Worm (Caenorhabditis elegans) whole organism, L4/young adult: ENCODE measurements around the gene ZK867.2.

ENCODE experiments used
- W03F9.2 ChIP-seq: fragments of 150-350 bp; optimal IDR thresholded peaks from 2 replicates; lab custom pipeline; 2014; ENCODE audit warnings: missing biosample characterization, missing genetic modification characterization
- dao-5 ChIP-seq: sonication (generic microtip); optimal IDR thresholded peaks from 2 replicates; lab custom pipeline; 2016; ENCODE audit warnings: missing genotype, missing genetic modification characterization, moderate library complexity, missing compliant biosample characterization
- him-1 ChIP-seq: sonication (generic microtip); optimal IDR thresholded peaks from 2 replicates; lab custom pipeline; 2016; ENCODE audit warnings: missing genotype, missing genetic modification reagents, missing genetic modification characterization, missing compliant biosample characterization

Gene ZK867.2

DNA sequence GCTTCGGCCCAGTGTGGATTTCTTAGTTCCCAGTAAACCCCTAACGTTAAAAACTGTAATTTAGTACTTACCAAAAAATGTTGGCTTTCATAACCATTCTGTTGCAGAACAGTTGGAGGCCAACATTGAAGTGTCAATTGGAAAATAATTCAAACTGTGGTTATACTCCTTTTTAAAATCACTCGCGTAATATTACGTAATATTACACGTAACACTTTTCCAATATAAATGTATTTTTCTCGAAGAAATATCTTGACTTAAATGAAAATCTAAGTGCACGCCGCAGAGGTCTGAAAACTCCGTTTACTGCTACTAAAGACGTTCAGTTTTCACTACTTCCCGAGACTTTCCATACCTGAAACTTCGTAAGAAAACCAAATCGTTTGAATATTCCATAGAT, 2.3 kb upstream of the ZK867.2 start:
- TF ChIP-seq him-1 (tag; lab: Kevin White, UChicago) = no peak

DNA sequence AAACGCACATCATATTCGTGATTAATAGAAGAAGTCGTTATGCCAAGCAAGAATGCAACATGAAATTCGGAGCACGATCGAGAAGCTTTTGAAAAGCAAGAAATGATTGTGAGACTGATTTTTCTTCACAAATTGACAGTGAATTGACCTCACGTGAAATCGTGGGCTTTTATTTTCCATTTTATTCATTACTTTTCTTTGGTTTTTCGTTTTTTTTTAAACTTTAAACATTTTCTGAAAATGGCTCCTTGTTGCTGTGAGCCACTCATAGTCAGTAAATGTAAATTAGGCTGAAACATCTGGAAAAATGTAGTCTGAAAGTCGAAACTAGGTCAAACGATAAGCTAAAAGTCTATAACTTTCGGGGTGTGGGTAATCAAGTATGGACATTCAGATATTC, 1.3 kb upstream of the ZK867.2 start, which contains the start of gene C55B6.5:
Gene C55B6.5 (minus strand): TSS at position 101 of the 400 bp plus-strand sequence.
- TF ChIP-seq W03F9.2 (tag; lab: Kevin White, UChicago) = no peak
- TF ChIP-seq him-1 (tag; lab: Kevin White, UChicago) = no peak
- TF ChIP-seq dao-5 (tag; lab: Kevin White, UChicago) = no peak

DNA sequence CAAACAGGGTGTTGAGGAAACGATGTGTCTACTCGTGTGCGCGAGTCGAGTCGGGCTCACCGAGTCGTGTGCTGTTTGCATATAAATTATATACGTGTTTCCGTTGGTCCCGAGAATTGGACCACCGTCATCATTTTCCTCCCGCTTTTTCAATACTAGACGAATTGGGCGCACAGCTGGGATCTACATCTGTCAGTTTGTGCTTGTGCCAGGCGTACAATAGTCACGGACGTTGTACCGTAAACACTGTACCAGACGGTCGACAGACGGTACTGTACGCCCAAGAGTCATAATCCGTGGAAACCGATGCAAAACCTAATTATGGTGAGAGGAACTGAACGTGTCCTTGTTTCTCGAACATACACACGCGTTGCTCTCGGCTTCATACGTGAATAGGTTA, 2.6 kb downstream of the ZK867.2 start:
- no peak for TF ChIP-seq dao-5 (tag; lab: Kevin White, UChicago)
- no peak for TF ChIP-seq W03F9.2 (tag; lab: Kevin White, UChicago)

DNA sequence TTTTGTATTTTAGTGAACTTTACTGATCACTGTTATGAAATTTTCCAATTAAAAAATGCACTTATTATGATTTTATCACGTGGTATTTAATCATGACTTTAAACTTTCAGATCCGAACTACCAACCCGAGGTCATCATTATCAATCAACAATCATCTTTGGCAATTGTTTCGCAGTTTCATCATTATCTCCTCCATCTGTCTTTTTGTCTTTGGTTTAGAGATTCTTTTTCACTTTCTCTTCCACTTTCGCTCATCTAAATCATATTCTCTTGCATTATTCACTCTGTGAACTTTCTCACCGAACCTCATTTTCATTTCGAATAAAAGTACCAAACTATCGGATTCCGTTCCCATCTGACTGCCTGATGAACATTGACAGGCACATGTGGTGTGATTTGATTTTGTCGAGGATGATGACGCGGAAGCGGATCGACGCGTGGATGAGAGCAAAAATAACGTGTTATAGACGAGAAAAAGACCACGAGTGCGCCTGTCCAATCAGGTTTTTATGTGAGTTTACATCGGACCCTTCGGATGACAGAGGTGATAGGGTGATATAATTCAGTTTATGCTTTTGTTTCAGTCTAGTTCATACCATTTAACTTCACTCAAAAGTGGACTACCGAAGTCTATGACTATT, 4.1 kb downstream of the ZK867.2 start:
- TF ChIP-seq him-1 (tag; lab: Kevin White, UChicago) (no peak), W03F9.2 (tag; lab: Kevin White, UChicago) (no peak), dao-5 (tag; lab: Kevin White, UChicago) (no peak)

DNA sequence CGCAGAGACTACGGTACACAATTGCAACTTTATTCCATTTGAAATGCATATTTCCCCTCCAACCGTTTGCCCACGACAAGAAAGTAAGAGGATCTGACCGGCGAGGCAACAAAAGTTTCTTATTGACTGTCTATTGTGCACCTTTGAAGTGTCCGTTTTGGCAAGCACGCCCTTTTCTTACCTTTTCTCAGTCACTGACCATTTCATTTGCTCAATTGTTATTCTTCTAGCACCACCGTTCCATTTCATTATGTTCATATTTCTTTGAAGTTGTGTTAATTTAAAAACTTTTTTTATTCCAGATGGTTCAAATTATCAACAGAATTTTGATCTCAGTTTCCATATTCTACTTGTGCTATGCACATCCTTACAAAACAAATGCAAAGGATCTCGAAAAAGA, 4.9 kb downstream of the ZK867.2 start, which contains the start of gene spp-22:
Gene spp-22 (plus strand): TSS at position 301 of the 400 bp plus-strand sequence.
- no peak for TF ChIP-seq him-1 (tag; lab: Kevin White, UChicago)
- no peak for TF ChIP-seq dao-5 (tag; lab: Kevin White, UChicago)
- no peak for TF ChIP-seq W03F9.2 (tag; lab: Kevin White, UChicago)

DNA sequence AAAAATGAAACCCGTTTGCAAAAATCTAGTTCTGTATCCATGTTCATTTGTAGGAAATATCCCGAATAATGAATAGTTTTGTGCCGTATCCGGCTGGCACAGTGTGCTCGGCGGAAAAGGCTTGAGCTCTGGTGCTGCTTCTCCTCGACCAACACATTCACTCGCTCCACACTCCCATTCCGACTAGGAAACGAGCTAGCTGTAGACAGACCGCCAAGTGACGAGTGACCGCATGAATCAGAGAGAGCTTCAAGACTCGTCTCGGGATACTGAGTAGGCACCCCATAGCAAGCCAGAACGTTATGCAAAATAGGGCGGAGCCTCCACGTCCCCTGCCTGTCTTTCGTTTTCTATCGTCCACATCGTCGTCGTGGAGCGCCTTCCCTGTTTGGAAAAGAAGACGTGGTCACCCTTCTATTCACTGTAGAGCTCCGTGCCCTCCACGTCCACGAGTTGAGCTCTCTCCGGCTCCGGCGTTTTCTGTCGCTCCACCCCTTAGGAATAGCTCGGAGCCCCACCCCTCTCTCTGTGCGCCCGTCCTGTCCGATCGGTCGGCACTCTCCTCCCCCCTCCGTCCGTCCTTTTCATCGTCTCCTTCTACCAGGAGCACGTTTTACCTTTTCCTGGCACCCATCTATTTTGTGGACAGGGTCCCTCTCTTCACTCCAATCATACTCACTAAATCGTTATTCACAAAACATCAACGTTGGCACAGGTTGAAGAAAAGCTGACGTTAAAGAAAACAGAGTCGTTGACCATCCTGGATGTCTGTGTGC, 11.4 kb downstream of the ZK867.2 start, which contains the start of gene syd-9:
Gene syd-9 (plus strand): TSS at position 394 of the 776 bp plus-strand sequence.
- TF ChIP-seq dao-5 (tag; lab: Kevin White, UChicago) = no peak
- no peak for TF ChIP-seq him-1 (tag; lab: Kevin White, UChicago)
- TF ChIP-seq W03F9.2 (tag; lab: Kevin White, UChicago) = no peak

DNA sequence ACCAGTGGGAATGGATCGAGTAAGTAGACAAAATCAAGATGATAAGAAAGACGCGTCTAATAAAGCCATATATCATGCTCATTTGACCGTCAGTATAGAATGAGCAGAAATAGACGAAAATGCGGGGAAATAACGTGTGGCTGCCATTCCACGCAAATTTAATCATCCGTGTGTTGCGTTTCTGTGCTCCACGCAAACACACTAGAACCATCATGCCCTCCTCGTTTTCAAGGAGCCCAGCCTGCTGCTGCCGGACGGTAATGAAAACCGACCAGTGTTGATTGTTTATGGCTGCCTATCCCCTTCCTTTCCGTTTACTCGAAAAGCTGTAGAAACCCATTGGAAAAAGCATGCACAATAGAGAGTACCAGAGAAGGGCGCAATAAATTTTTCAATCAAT, 13.7 kb downstream of the ZK867.2 start:
- TF ChIP-seq W03F9.2 (tag; lab: Kevin White, UChicago) (no peak), him-1 (tag; lab: Kevin White, UChicago) (no peak), dao-5 (tag; lab: Kevin White, UChicago) (no peak)

DNA sequence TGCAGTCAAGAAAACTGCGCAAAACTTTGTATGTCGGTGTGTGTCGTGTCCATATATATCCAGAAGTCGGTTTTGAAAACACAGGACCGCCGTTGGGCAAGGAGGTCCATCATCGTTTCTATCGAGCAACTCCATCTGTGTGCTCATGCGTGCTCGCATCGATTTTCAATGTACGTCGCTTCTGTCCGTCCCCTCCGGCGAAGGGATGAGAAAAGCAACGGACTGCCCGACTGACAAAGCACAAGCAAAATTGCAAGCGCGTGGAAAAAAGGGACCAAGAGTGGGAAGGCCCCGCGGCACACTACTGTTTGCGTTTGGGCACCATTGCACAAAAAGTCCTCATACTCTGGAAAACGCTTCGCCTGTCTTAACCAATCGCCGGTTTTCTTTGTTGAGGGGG, 15.9 kb downstream of the ZK867.2 start:
- TF ChIP-seq W03F9.2 (tag; lab: Kevin White, UChicago) (no peak), him-1 (tag; lab: Kevin White, UChicago) (peak; percentile 49), dao-5 (tag; lab: Kevin White, UChicago) (no peak)

DNA sequence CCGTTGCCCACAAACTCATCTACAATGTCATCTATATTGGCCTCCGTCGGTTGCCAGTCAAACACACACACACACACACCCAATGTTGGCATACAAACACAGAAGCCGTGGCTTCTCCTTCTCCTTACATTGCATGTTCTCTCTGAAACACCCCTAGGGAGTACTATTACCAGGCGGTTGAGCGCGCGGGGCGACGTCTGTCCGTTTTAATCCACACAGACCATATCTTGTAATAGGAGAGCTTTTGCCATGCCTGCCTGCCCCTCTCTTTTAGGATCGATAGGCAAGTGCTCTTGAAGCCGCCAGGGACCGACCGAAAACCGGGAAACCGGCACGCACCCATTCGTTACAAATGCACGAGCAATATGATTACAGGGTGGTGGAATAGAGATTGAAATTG, 18.0 kb downstream of the ZK867.2 start:
- TF ChIP-seq dao-5 (tag; lab: Kevin White, UChicago) (no peak), him-1 (tag; lab: Kevin White, UChicago) (peak; percentile 7), W03F9.2 (tag; lab: Kevin White, UChicago) (no peak)

DNA sequence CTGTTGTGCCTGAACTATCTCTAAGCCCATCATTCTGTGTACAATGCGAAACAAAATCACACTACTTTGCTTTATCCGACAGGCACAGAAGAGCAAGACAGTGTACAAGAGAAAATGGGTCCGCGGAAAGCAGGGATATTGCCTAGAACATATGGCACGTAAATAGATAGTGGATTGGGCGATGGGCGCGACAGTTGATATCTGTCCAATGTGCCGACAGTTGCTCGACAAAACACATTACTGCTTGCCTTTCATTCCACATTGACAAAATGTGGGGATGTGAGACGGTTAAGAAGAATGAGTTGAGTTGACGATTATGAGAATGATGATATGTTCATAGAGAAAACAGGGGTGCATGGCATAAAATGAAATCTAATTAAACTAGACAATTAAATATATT, 18.5 kb downstream of the ZK867.2 start:
- TF ChIP-seq W03F9.2 (tag; lab: Kevin White, UChicago) (no peak), dao-5 (tag; lab: Kevin White, UChicago) (no peak), him-1 (tag; lab: Kevin White, UChicago) (no peak)

DNA sequence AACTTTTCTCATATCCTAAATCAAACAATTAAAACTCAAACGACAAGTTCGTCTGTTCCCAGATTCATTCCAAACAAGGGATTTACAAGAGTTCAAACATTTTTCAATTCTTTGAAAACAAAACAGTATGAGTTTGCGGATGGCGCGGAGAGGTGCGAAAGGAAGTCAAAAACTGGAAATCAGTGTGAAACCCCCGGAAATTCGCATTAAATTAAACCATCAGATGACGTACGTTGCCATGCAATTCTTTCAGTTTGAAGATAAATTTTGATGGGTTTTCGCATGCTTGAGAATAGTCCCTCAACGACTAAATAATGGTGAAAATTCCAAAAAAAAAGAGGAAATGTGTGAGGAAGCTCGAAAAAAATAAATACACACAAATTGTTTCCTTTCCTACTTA, 22.8 kb downstream of the ZK867.2 start:
- TF ChIP-seq W03F9.2 (tag; lab: Kevin White, UChicago) (no peak), him-1 (tag; lab: Kevin White, UChicago) (no peak), dao-5 (tag; lab: Kevin White, UChicago) (no peak)

DNA sequence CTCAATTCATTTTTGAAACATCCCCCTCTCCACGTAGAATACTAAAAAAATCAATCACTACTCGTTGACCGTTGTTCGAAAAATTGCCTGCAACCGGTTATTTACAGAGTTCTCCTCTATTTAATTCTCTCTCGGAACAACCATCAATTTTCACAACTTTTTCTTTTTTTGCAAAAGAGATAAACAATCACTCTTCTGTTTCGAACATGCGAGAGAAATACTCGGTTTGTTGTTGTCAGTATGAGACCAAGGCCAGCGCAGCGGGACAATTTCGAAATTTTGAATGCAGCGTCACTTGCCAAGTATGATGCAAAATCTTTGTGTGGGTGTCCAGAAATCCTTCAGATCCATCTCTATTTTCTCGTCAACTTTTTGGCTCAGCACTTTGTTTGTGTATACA, 23.8 kb downstream of the ZK867.2 start:
- TF ChIP-seq dao-5 (tag; lab: Kevin White, UChicago) (no peak), him-1 (tag; lab: Kevin White, UChicago) (peak; percentile 6)

DNA sequence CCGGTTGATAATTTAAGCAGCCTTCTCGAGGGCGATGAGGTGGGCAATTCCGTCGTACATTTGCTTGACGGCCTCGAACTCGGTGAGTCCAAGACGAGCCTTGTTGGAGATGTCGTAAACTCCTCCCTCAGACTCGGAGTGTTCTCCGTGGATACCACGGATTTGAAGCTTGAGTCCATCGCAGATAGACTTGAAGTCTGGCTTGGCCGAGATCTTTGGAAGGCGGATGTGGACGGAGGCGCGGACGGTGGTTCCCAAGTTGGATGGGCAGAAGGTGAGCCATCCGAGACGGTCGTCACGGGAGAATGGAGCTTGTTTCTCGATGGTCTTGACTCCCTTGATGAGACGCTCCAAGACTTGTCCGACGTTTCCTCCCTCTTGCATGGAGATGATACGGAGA, 24.4 kb downstream of the ZK867.2 start:
- TF ChIP-seq W03F9.2 (tag; lab: Kevin White, UChicago) = no peak
- TF ChIP-seq dao-5 (tag; lab: Kevin White, UChicago) = no peak
- TF ChIP-seq him-1 (tag; lab: Kevin White, UChicago) = no peak
